Fruit fly (Drosophila melanogaster): ENCODE data around the gene Iml1.

DNA sequence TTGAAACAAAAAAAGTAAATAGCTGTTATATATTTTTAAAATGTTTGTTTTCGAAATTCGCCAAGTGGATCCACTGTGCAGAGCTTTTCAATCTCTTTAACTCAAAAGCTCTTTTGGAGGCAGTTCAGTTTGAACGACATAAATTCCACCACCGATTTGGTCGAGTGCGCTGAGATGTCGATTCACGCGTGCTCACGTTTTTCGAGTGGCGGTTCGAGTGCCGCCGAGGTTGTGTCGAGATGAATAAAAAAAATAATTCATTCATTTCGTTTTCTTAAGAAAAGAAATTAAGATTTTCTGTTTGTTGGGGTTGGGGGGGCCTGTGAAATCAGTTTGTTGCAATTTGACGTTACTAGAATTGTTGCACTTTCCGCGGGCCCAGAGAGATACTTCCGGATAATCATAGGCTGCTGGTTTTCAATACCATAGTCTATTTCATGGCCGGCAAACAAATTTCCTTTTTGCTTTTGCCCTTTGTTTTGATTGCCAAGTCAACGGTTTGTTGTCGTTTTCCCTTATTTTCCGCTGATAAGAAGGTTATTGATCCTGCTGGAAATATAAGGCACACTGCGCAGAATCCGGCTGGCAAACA lies 45.1 kb downstream of the Iml1 start:
- no peak for TF ChIP-seq Dbx (GFP tag; IDR thresholded peaks at IDR 0.05)
- TF ChIP-seq CG2889 (GFP tag; IDR thresholded peaks at IDR 0.05), result no peak
- no peak for TF ChIP-seq Meics (GFP tag; optimal IDR thresholded peaks at IDR 0.05)
- TF ChIP-seq bab2 (GFP tag; optimal IDR thresholded peaks at IDR 0.05), result no peak
- no peak for TF ChIP-seq Trl (optimal IDR thresholded peaks at IDR 0.05)
- TF ChIP-seq Trl (GFP tag; optimal IDR thresholded peaks at IDR 0.05), result no peak
- TF ChIP-seq slou (GFP tag; optimal IDR thresholded peaks at IDR 0.05), result no peak

All from whole organism, embryonic.